Fruit fly (Drosophila melanogaster) whole organism, embryonic: ENCODE results near the gene Sld5.
A peak's percentile ranks its signal among the peaks of the same experiment; 100 is the strongest.

Source experiments
- Adf1 ChIP-seq: fragments of 200-800 bp; sonication (Bioruptor generic); IDR thresholded peaks from 2 replicates; pipeline ENCODE4 v1.3.6; 2022; ENCODE audit warnings: missing biosample characterization, missing genetic modification characterization
- Antp ChIP-seq: fragments of 200-800 bp; sonication (Bioruptor generic); optimal IDR thresholded peaks from 3 replicates; lab custom pipeline; 2016; ENCODE audit warnings: missing biosample characterization, missing genetic modification characterization
- BEAF-32 ChIP-seq: fragments of 200-800 bp; sonication (Bioruptor generic); optimal IDR thresholded peaks from 3 replicates; lab custom pipeline; 2017; ENCODE audit warnings: missing biosample characterization, missing genetic modification characterization, mild to moderate bottlenecking, moderate library complexity, missing genetic modification reagents
- CG10267 ChIP-seq: fragments of 200-800 bp; sonication (Bioruptor generic); optimal IDR thresholded peaks from 2 replicates; lab custom pipeline; 2018; ENCODE audit warnings: missing biosample characterization, mild to moderate bottlenecking, missing genetic modification characterization, moderate library complexity
- CG11696 ChIP-seq: fragments of 200-800 bp; sonication (Bioruptor generic); IDR thresholded peaks from 2 replicates; pipeline ENCODE4 v1.3.6; 2022; ENCODE audit warnings: missing biosample characterization, missing genetic modification characterization
- CG12659 ChIP-seq: fragments of 200-800 bp; sonication (Bioruptor generic); optimal IDR thresholded peaks from 3 replicates; lab custom pipeline; 2017; ENCODE audit warnings: mild to moderate bottlenecking, missing biosample characterization, missing genetic modification reagents, missing genetic modification characterization
- CG12942 ChIP-seq: fragments of 200-800 bp; sonication (Bioruptor generic); optimal IDR thresholded peaks from 3 replicates; lab custom pipeline; 2016; ENCODE audit warnings: missing biosample characterization, missing genetic modification characterization
- CG18619 ChIP-seq: fragments of 200-800 bp; sonication (Bioruptor generic); optimal IDR thresholded peaks from 3 replicates; lab custom pipeline; 2017; ENCODE audit warnings: missing biosample characterization, mild to moderate bottlenecking, missing genetic modification characterization
- CG2199 ChIP-seq: fragments of 200-800 bp; sonication (Bioruptor generic); IDR thresholded peaks from 3 replicates; pipeline ENCODE4 v1.3.6; 2022; ENCODE audit warnings: missing biosample characterization, missing genetic modification characterization
- CG6683 ChIP-seq: fragments of 200-800 bp; sonication (Bioruptor generic); optimal IDR thresholded peaks from 2 replicates; lab custom pipeline; 2017; ENCODE audit warnings: missing biosample characterization, mild to moderate bottlenecking, missing genetic modification characterization, missing genetic modification reagents
- CG7987 ChIP-seq: fragments of 200-800 bp; sonication (Bioruptor generic); optimal IDR thresholded peaks from 2 replicates; lab custom pipeline; 2018; ENCODE audit warnings: missing biosample characterization, mild to moderate bottlenecking, missing genetic modification characterization, moderate library complexity
- CG9727 ChIP-seq: fragments of 200-800 bp; sonication (Bioruptor generic); optimal IDR thresholded peaks from 3 replicates; lab custom pipeline; 2017; ENCODE audit warnings: missing biosample characterization, mild to moderate bottlenecking, missing genetic modification characterization
- CTCF ChIP-seq: fragments of 200-800 bp; sonication (Bioruptor generic); optimal IDR thresholded peaks from 2 replicates; lab custom pipeline; 2017; ENCODE audit warnings: missing biosample characterization, mild to moderate bottlenecking, missing genetic modification characterization, moderate library complexity
- CrebB ChIP-seq: fragments of 200-800 bp; sonication (Bioruptor generic); optimal IDR thresholded peaks from 3 replicates; lab custom pipeline; 2018; ENCODE audit warnings: missing biosample characterization, mild to moderate bottlenecking, missing genetic modification characterization
- Dll ChIP-seq: fragments of 200-800 bp; sonication (Bioruptor generic); IDR thresholded peaks from 4 replicates; pipeline ENCODE4 v1.3.6; 2022; ENCODE audit warnings: missing biosample characterization, missing genetic modification characterization; ENCODE audit not compliant: partially characterized antibody
- Hey ChIP-seq: fragments of 200-800 bp; sonication (Bioruptor generic); optimal IDR thresholded peaks from 3 replicates; lab custom pipeline; 2018; ENCODE audit warnings: missing biosample characterization, mild to moderate bottlenecking, missing genetic modification characterization
- Hmx ChIP-seq: fragments of 200-800 bp; sonication (Bioruptor generic); optimal IDR thresholded peaks from 2 replicates; lab custom pipeline; 2016; ENCODE audit warnings: missing biosample characterization, missing genetic modification characterization
- Hsf ChIP-seq: fragments of 200-800 bp; sonication (Bioruptor generic); optimal IDR thresholded peaks from 3 replicates; lab custom pipeline; 2016; ENCODE audit warnings: missing biosample characterization, missing genetic modification characterization
- Lpt ChIP-seq: fragments of >200 bp; optimal IDR thresholded peaks from 2 replicates; lab custom pipeline; 2018; ENCODE audit warnings: missing biosample characterization, missing genetic modification characterization
- NC2β ChIP-seq: fragments of 200-800 bp; sonication (Bioruptor generic); optimal IDR thresholded peaks from 2 replicates; lab custom pipeline; 2016; ENCODE audit warnings: missing biosample characterization, missing genetic modification characterization
- NK7.1 ChIP-seq: fragments of 200-800 bp; sonication (Bioruptor generic); optimal IDR thresholded peaks from 3 replicates; lab custom pipeline; 2016; ENCODE audit warnings: missing biosample characterization, missing genetic modification characterization
- Ravus ChIP-seq: fragments of 200-800 bp; sonication (Bioruptor generic); IDR thresholded peaks from 2 replicates; pipeline ENCODE4 v1.3.6; 2022; ENCODE audit warnings: missing biosample characterization, missing genetic modification characterization
- Spps ChIP-seq: fragments of 200-800 bp; sonication (Bioruptor generic); optimal IDR thresholded peaks from 2 replicates; lab custom pipeline; 2018; ENCODE audit warnings: missing biosample characterization, mild to moderate bottlenecking, missing genetic modification characterization
- YL-1 ChIP-seq: fragments of 200-800 bp; sonication (Bioruptor generic); optimal IDR thresholded peaks from 3 replicates; lab custom pipeline; 2017; ENCODE audit warnings: missing biosample characterization, mild to moderate bottlenecking, missing genetic modification characterization
- abd-A ChIP-seq: fragments of 200-800 bp; sonication (Bioruptor generic); optimal IDR thresholded peaks from 3 replicates; lab custom pipeline; 2019; ENCODE audit warnings: missing biosample characterization, mild to moderate bottlenecking, missing genetic modification characterization, moderate library complexity
- aop ChIP-seq: fragments of 200-800 bp; sonication (Bioruptor generic); IDR thresholded peaks from 2 replicates; pipeline ENCODE4 v1.3.6; 2022; ENCODE audit warnings: missing biosample characterization, missing genetic modification characterization
- bigmax ChIP-seq: fragments of 200-800 bp; sonication (Bioruptor generic); optimal IDR thresholded peaks from 2 replicates; lab custom pipeline; 2018; ENCODE audit warnings: missing biosample characterization, mild to moderate bottlenecking, missing genetic modification characterization
- crp ChIP-seq, 2 experiments: fragments of 200-800 bp; sonication (Bioruptor generic); optimal IDR thresholded peaks; 2 replicates in 1 of 2; 3 replicates in 1 of 2; lab custom pipeline; 2017; ENCODE audit warnings: missing biosample characterization in 2 of 2, missing genetic modification characterization in 2 of 2, mild to moderate bottlenecking in 1 of 2, moderate library complexity in 1 of 2
- dpn ChIP-seq, 2 experiments: fragments of 200-800 bp; sonication (Bioruptor generic); optimal IDR thresholded peaks; 3 replicates each; lab custom pipeline; 2016; ENCODE audit warnings: missing biosample characterization in 2 of 2, missing genetic modification characterization in 2 of 2
- esg ChIP-seq: fragments of 200-800 bp; sonication (Bioruptor generic); conservative IDR thresholded peaks from 2 replicates; pipeline ENCODE4 v1.3.6; 2022; ENCODE audit warnings: missing biosample characterization, missing genetic modification characterization
- fd102C ChIP-seq: fragments of 200-800 bp; sonication (Bioruptor generic); optimal IDR thresholded peaks from 2 replicates; lab custom pipeline; 2018; ENCODE audit warnings: missing biosample characterization, mild to moderate bottlenecking, missing genetic modification characterization, moderate library complexity
- fru ChIP-seq: fragments of >200 bp; optimal IDR thresholded peaks from 2 replicates; lab custom pipeline; 2017
- fu2 ChIP-seq: fragments of 200-800 bp; sonication (Bioruptor generic); optimal IDR thresholded peaks from 2 replicates; lab custom pipeline; 2016; ENCODE audit warnings: missing biosample characterization, missing genetic modification characterization
- gsb-n ChIP-seq: fragments of 200-800 bp; sonication (Bioruptor generic); optimal IDR thresholded peaks from 3 replicates; lab custom pipeline; 2018; ENCODE audit warnings: missing biosample characterization, mild to moderate bottlenecking, missing genetic modification characterization
- her ChIP-seq: fragments of 200-800 bp; sonication (Bioruptor generic); optimal IDR thresholded peaks from 2 replicates; lab custom pipeline; 2016; ENCODE audit warnings: missing biosample characterization, missing genetic modification characterization
- lilli ChIP-seq: fragments of 200-800 bp; sonication (Bioruptor generic); optimal IDR thresholded peaks from 3 replicates; lab custom pipeline; 2016; ENCODE audit warnings: missing biosample characterization, missing genetic modification characterization
- lmd ChIP-seq: fragments of 200-800 bp; sonication (Bioruptor generic); IDR thresholded peaks from 2 replicates; pipeline ENCODE4 v1.3.6; 2022; ENCODE audit warnings: missing biosample characterization, missing genetic modification characterization
- lov ChIP-seq, 2 experiments: fragments of 200-800 bp in 1 of 2; fragments of >200 bp in 1 of 2; sonication (Bioruptor generic) in 1 of 2; IDR thresholded peaks in 1 of 2; optimal IDR thresholded peaks in 1 of 2; 2 replicates in 1 of 2; 3 replicates in 1 of 2; pipeline versions ENCODE4 v1.3.6 to Lab custom; 2017 to 2022; ENCODE audit warnings: missing biosample characterization in 1 of 2, missing genetic modification characterization in 1 of 2
- rib ChIP-seq: fragments of 200-800 bp; sonication (Bioruptor generic); IDR thresholded peaks from 2 replicates; pipeline ENCODE4 v1.3.6; 2022; ENCODE audit warnings: missing biosample characterization, missing genetic modification characterization
- ro ChIP-seq: fragments of 200-800 bp; sonication (Bioruptor generic); IDR thresholded peaks from 2 replicates; pipeline ENCODE4 v1.3.6; 2022; ENCODE audit warnings: missing biosample characterization, missing genetic modification characterization
- scrt ChIP-seq: fragments of 200-800 bp; sonication (Bioruptor generic); optimal IDR thresholded peaks from 2 replicates; lab custom pipeline; 2018; ENCODE audit warnings: missing biosample characterization, mild to moderate bottlenecking, missing genetic modification characterization, moderate library complexity
- sim ChIP-seq: fragments of 200-800 bp; sonication (Bioruptor generic); IDR thresholded peaks from 2 replicates; pipeline ENCODE4 v1.3.6; 2022; ENCODE audit warnings: missing biosample characterization, missing genetic modification characterization
- slou ChIP-seq: fragments of 200-800 bp; sonication (Bioruptor generic); optimal IDR thresholded peaks from 3 replicates; lab custom pipeline; 2016; ENCODE audit warnings: missing biosample characterization, missing genetic modification characterization
- sna ChIP-seq: fragments of 200-800 bp; sonication (Bioruptor generic); IDR thresholded peaks from 2 replicates; pipeline ENCODE4 v1.3.6; 2022; ENCODE audit warnings: missing biosample characterization, missing genetic modification characterization; ENCODE audit not compliant: partially characterized antibody
- sob ChIP-seq: fragments of 200-800 bp; sonication (Bioruptor generic); IDR thresholded peaks from 2 replicates; pipeline ENCODE4 v1.3.6; 2022; ENCODE audit warnings: missing biosample characterization, missing genetic modification characterization
- tll ChIP-seq, 2 experiments: fragments of 200-800 bp in 1 of 2; fragments of >200 bp in 1 of 2; sonication (Bioruptor generic) in 1 of 2; optimal IDR thresholded peaks; 2 replicates each; lab custom pipeline; 2017 to 2019; ENCODE audit warnings: missing biosample characterization in 2 of 2, missing genetic modification characterization in 2 of 2, mild to moderate bottlenecking in 1 of 2, moderate library complexity in 1 of 2
- tna ChIP-seq: fragments of 200-800 bp; sonication (Bioruptor generic); IDR thresholded peaks from 2 replicates; pipeline ENCODE4 v1.3.6; 2022; ENCODE audit warnings: missing biosample characterization, missing genetic modification characterization; ENCODE audit not compliant: partially characterized antibody
- toy ChIP-seq: fragments of 200-800 bp; sonication (Bioruptor generic); IDR thresholded peaks from 2 replicates; pipeline ENCODE4 v1.3.6; 2022; ENCODE audit warnings: missing biosample characterization, missing genetic modification characterization
- unc-4 ChIP-seq: fragments of 200-800 bp; sonication (Bioruptor generic); IDR thresholded peaks from 2 replicates; pipeline ENCODE4 v1.3.6; 2022; ENCODE audit warnings: missing biosample characterization, missing genetic modification characterization; ENCODE audit not compliant: partially characterized antibody
- unpg ChIP-seq: fragments of 200-800 bp; sonication (Bioruptor generic); optimal IDR thresholded peaks from 3 replicates; lab custom pipeline; 2018; ENCODE audit warnings: missing biosample characterization, mild to moderate bottlenecking, missing genetic modification characterization, moderate library complexity

The Sld5 gene

DNA sequence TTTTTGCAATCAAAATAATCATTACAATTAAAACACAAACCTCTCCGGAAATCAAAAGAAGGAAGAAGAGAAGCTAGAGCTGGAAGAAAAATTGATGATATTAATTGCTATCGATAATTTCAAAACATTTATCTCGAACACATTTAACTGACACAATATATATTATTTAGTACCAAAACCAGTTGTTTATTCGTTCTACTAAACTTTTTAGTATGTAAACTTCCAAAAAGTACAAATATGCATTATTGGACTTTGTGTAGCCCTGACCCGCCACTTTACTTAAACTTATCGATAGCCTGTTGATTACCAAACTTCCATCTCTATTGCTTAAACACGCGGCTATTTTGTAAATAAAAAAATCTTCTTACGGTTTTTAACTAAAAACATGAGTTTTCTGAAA lies 2.8 kb upstream of the Sld5 start, which contains the start of the genes RpL34a and Trmt61 (continued):
- TF ChIP-seq Ravus (GFP tag; lab: Robert Waterston, UW) (no peak), crp (GFP tag; optimal IDR thresholded peaks at IDR 0.05; lab: Kevin White, UChicago) (peak in 1 of 2 experiments; percentile 64), CG2199 (GFP tag; lab: Robert Waterston, UW) (no peak), CG12659 (GFP tag; lab: Kevin White, UChicago) (peak; percentile 95), unc-4 (GFP tag; lab: Robert Waterston, UW) (peak; percentile 93), fu2 (GFP tag; lab: Kevin White, UChicago) (peak; percentile 60), bigmax (GFP tag; lab: Kevin White, UChicago) (peak; percentile 21), gsb-n (tag; lab: Kevin White, UChicago) (peak; percentile 86), YL-1 (peak; percentile 96), CG11696 (0 out of 2 replicates have a peak, but pooled peaks have one; percentile 27), sna (peak; percentile 92), BEAF-32 (GFP tag; lab: Kevin White, UChicago) (peak; percentile 94), lilli (GFP tag; lab: Kevin White, UChicago) (peak; percentile 79), NC2β (GFP tag; lab: Kevin White, UChicago) (peak; percentile 92), NK7.1 (GFP tag; lab: Kevin White, UChicago) (peak; percentile 77), Hsf (peak; percentile 86), Spps (peak; percentile 79), Hmx (peak; percentile 56), sim (GFP tag; lab: Robert Waterston, UW) (peak; percentile 65; the same call in 1 of the 2 replicates), sob (GFP tag; lab: Robert Waterston, UW) (peak; percentile 86), rib (GFP tag; lab: Robert Waterston, UW) (no peak), tll (GFP tag; optimal IDR thresholded peaks at IDR 0.05; lab: Kevin White, UChicago) (peak in 1 of 2 experiments; percentile 39), lov (optimal IDR thresholded peaks at IDR 0.05; lab: Kevin White, UChicago) (no peak), lov (GFP tag; IDR thresholded peaks at IDR 0.05; lab: Robert Waterston, UW) (no peak), CG9727 (GFP tag; lab: Kevin White, UChicago) (peak; percentile 97), CG10267 (tag; lab: Kevin White, UChicago) (peak; percentile 90), her (peak; percentile 46), ro (GFP tag; lab: Robert Waterston, UW) (no peak), slou (GFP tag; lab: Kevin White, UChicago) (peak; percentile 66), CG12942 (GFP tag; lab: Kevin White, UChicago) (peak; percentile 67), Adf1 (GFP tag; lab: Robert Waterston, UW) (peak; percentile 44; the same call in 1 of the 2 replicates), abd-A (no peak), scrt (peak; percentile 93), fru (no peak), lmd (peak; percentile 64), esg (peak; percentile 19; the same call in 1 of the 2 replicates), fd102C (GFP tag; lab: Kevin White, UChicago) (peak; percentile 54), CTCF (GFP tag; lab: Kevin White, UChicago) (peak; percentile 59), dpn (GFP tag; optimal IDR thresholded peaks at IDR 0.05; lab: Kevin White, UChicago) (peak; percentile 68 to 85), CG6683 (GFP tag; lab: Kevin White, UChicago) (peak; percentile 88), toy (peak; percentile 35; the same call in 1 of the 2 replicates), unpg (peak; percentile 85), Hey (tag; lab: Kevin White, UChicago) (peak; percentile 86), Dll (GFP tag; lab: Robert Waterston, UW) (peak; percentile 95), Lpt (GFP tag; lab: Kevin White, UChicago) (no peak), aop (0 out of 2 replicates have a peak, but pooled peaks have one; percentile 30), tna (peak; percentile 36; the same call in 1 of the 2 replicates), CG7987 (peak; percentile 91), CrebB (tag; lab: Kevin White, UChicago) (peak; percentile 92), CG18619 (peak; percentile 91), Antp (peak; percentile 52)
